Fruit fly (Drosophila melanogaster) whole organism, embryonic: Measurements from ENCODE around the gene CG9029.

Experiments
- Aef1 ChIP-seq: fragments of 200-800 bp; sonication (Bioruptor generic); IDR thresholded peaks from 3 replicates; pipeline ENCODE4 v1.3.6; 2022; ENCODE audit warnings: missing biosample characterization, missing genetic modification characterization
- Awh ChIP-seq: fragments of 200-800 bp; sonication (Bioruptor generic); IDR thresholded peaks from 2 replicates; pipeline ENCODE4, ENCODE4 v1.3.6; 2022; ENCODE audit warnings: missing biosample characterization, missing genetic modification characterization
- Bdp1 ChIP-seq: fragments of 200-800 bp; sonication (Bioruptor generic); optimal IDR thresholded peaks from 3 replicates; lab custom pipeline; 2016; ENCODE audit warnings: missing biosample characterization, missing genetic modification characterization
- CG12236 ChIP-seq: fragments of 200-800 bp; sonication (Bioruptor generic); optimal IDR thresholded peaks from 2 replicates; lab custom pipeline; 2016; ENCODE audit warnings: missing biosample characterization, missing genetic modification characterization
- CG13775 ChIP-seq: fragments of 200-800 bp; sonication (Bioruptor generic); optimal IDR thresholded peaks from 3 replicates; lab custom pipeline; 2017; ENCODE audit warnings: missing biosample characterization, mild to moderate bottlenecking, missing genetic modification characterization
- CG13894 ChIP-seq: fragments of 200-800 bp; sonication (Bioruptor generic); optimal IDR thresholded peaks from 3 replicates; lab custom pipeline; 2018; ENCODE audit warnings: missing biosample characterization, mild to moderate bottlenecking, missing genetic modification characterization, moderate library complexity
- CG14965 ChIP-seq: fragments of 200-800 bp; sonication (Bioruptor generic); optimal IDR thresholded peaks from 2 replicates; lab custom pipeline; 2016; ENCODE audit warnings: missing biosample characterization, missing genetic modification characterization, borderline replicate concordance
- CG15601 ChIP-seq: fragments of 200-800 bp; sonication (Bioruptor generic); optimal IDR thresholded peaks from 3 replicates; lab custom pipeline; 2019; ENCODE audit warnings: missing biosample characterization, mild to moderate bottlenecking, missing genetic modification characterization, moderate library complexity
- CG1603 ChIP-seq: fragments of 200-800 bp; sonication (Bioruptor generic); optimal IDR thresholded peaks from 2 replicates; lab custom pipeline; 2019; ENCODE audit warnings: missing biosample characterization, mild to moderate bottlenecking, missing genetic modification characterization, moderate library complexity
- CG17802 ChIP-seq: fragments of 200-800 bp; sonication (Bioruptor generic); optimal IDR thresholded peaks from 2 replicates; lab custom pipeline; 2018; ENCODE audit warnings: missing biosample characterization, mild to moderate bottlenecking, missing genetic modification characterization, moderate library complexity
- CG31388 ChIP-seq: fragments of 200-800 bp; sonication (Bioruptor generic); optimal IDR thresholded peaks from 2 replicates; lab custom pipeline; 2016; ENCODE audit warnings: missing biosample characterization, missing genetic modification characterization
- CG4328 ChIP-seq: fragments of 200-800 bp; sonication (Bioruptor generic); optimal IDR thresholded peaks from 3 replicates; lab custom pipeline; 2017; ENCODE audit warnings: missing biosample characterization, missing genetic modification reagents, missing genetic modification characterization
- CG6683 ChIP-seq: fragments of 200-800 bp; sonication (Bioruptor generic); optimal IDR thresholded peaks from 2 replicates; lab custom pipeline; 2017; ENCODE audit warnings: missing biosample characterization, mild to moderate bottlenecking, missing genetic modification characterization, missing genetic modification reagents
- CG9215 ChIP-seq: fragments of 200-800 bp; sonication (Bioruptor generic); IDR thresholded peaks from 2 replicates; pipeline ENCODE4 v1.3.6; 2022; ENCODE audit warnings: missing biosample characterization, missing genetic modification characterization
- Eip74EF ChIP-seq, 2 experiments: fragments of 200-800 bp in 1 of 2; fragments of >200 bp in 1 of 2; sonication (Bioruptor generic) in 1 of 2; optimal IDR thresholded peaks; 2 replicates each; lab custom pipeline; 2017 to 2019; ENCODE audit warnings: missing biosample characterization in 2 of 2, missing genetic modification characterization in 2 of 2, mild to moderate bottlenecking in 1 of 2, moderate library complexity in 1 of 2
- Fer2 ChIP-seq: fragments of 200-800 bp; sonication (Bioruptor generic); optimal IDR thresholded peaks from 2 replicates; lab custom pipeline; 2018; ENCODE audit warnings: missing biosample characterization, mild to moderate bottlenecking, missing genetic modification characterization, moderate library complexity
- HLHmδ ChIP-seq: fragments of 200-800 bp; sonication (Bioruptor generic); optimal IDR thresholded peaks from 2 replicates; lab custom pipeline; 2018; ENCODE audit warnings: missing biosample characterization, mild to moderate bottlenecking, missing genetic modification characterization, moderate library complexity
- Hand ChIP-seq: fragments of 200-800 bp; sonication (Bioruptor generic); optimal IDR thresholded peaks from 2 replicates; lab custom pipeline; 2017; ENCODE audit warnings: mild to moderate bottlenecking, missing biosample characterization, missing genetic modification reagents, missing genetic modification characterization
- Jarid2 ChIP-seq: fragments of 200-800 bp; sonication (Bioruptor generic); optimal IDR thresholded peaks from 3 replicates; lab custom pipeline; 2017; ENCODE audit warnings: mild to moderate bottlenecking, missing biosample characterization, missing genetic modification reagents, missing genetic modification characterization
- Meics ChIP-seq: fragments of 200-800 bp; sonication (Bioruptor generic); optimal IDR thresholded peaks from 2 replicates; lab custom pipeline; 2017; ENCODE audit warnings: missing biosample characterization, mild to moderate bottlenecking, missing genetic modification characterization
- NK7.1 ChIP-seq: fragments of 200-800 bp; sonication (Bioruptor generic); optimal IDR thresholded peaks from 3 replicates; lab custom pipeline; 2016; ENCODE audit warnings: missing biosample characterization, missing genetic modification characterization
- Nf-YA ChIP-seq: fragments of 200-800 bp; sonication (Bioruptor generic); IDR thresholded peaks from 2 replicates; pipeline ENCODE4 v1.3.6; 2022; ENCODE audit warnings: missing biosample characterization, missing genetic modification characterization
- Nf-YC ChIP-seq: fragments of 200-800 bp; optimal IDR thresholded peaks from 3 replicates; lab custom pipeline; 2019; ENCODE audit warnings: missing biosample characterization, mild to moderate bottlenecking, missing genetic modification characterization, moderate library complexity
- Pdp1 ChIP-seq, 2 experiments: fragments of 200-800 bp; sonication (Bioruptor generic); optimal IDR thresholded peaks; 3 replicates each; lab custom pipeline; 2016; ENCODE audit warnings: missing biosample characterization in 2 of 2, missing genetic modification characterization in 2 of 2, mild to moderate bottlenecking in 1 of 2, moderate library complexity in 1 of 2
- Side ChIP-seq: fragments of 200-800 bp; sonication (Bioruptor generic); optimal IDR thresholded peaks from 2 replicates; lab custom pipeline; 2016; ENCODE audit warnings: missing biosample characterization, missing genetic modification characterization
- YL-1 ChIP-seq: fragments of 200-800 bp; sonication (Bioruptor generic); optimal IDR thresholded peaks from 3 replicates; lab custom pipeline; 2017; ENCODE audit warnings: missing biosample characterization, mild to moderate bottlenecking, missing genetic modification characterization
- abd-A ChIP-seq: fragments of 200-800 bp; sonication (Bioruptor generic); optimal IDR thresholded peaks from 3 replicates; lab custom pipeline; 2019; ENCODE audit warnings: missing biosample characterization, mild to moderate bottlenecking, missing genetic modification characterization, moderate library complexity
- cato ChIP-seq: fragments of 200-800 bp; sonication (Bioruptor generic); optimal IDR thresholded peaks from 2 replicates; lab custom pipeline; 2016; ENCODE audit warnings: missing biosample characterization, missing genetic modification characterization, borderline replicate concordance
- danr ChIP-seq: fragments of 200-800 bp; sonication (Bioruptor generic); IDR thresholded peaks from 2 replicates; pipeline ENCODE4 v1.3.6; 2022; ENCODE audit warnings: missing biosample characterization, missing genetic modification characterization
- ems ChIP-seq: fragments of 200-800 bp; sonication (Bioruptor generic); optimal IDR thresholded peaks from 3 replicates; lab custom pipeline; 2016; ENCODE audit warnings: missing biosample characterization, missing genetic modification characterization
- ftz-f1 ChIP-seq: fragments of 200-800 bp; sonication (Bioruptor generic); optimal IDR thresholded peaks from 2 replicates; lab custom pipeline; 2016; ENCODE audit warnings: missing biosample characterization, missing genetic modification characterization
- gt ChIP-seq: fragments of 200-800 bp; sonication (Bioruptor generic); IDR thresholded peaks from 2 replicates; pipeline ENCODE4 v1.3.6; 2022; ENCODE audit warnings: missing biosample characterization, missing genetic modification characterization
- h ChIP-seq: fragments of >200 bp; optimal IDR thresholded peaks from 2 replicates; lab custom pipeline; 2017
- insv ChIP-seq, 2 experiments: fragments of 200-800 bp; sonication (Bioruptor generic); optimal IDR thresholded peaks; 3 replicates each; lab custom pipeline; 2016 to 2018; ENCODE audit warnings: missing biosample characterization in 2 of 2, missing genetic modification characterization in 2 of 2
- mirr ChIP-seq: fragments of 200-800 bp; sonication (Bioruptor generic); optimal IDR thresholded peaks from 3 replicates; lab custom pipeline; 2018; ENCODE audit warnings: missing biosample characterization, mild to moderate bottlenecking, missing genetic modification characterization
- nmo ChIP-seq: fragments of 200-800 bp; sonication (Bioruptor generic); optimal IDR thresholded peaks from 2 replicates; lab custom pipeline; 2018; ENCODE audit warnings: missing biosample characterization, mild to moderate bottlenecking, missing genetic modification characterization, moderate library complexity
- odd ChIP-seq: fragments of 200-800 bp; sonication (Bioruptor generic); optimal IDR thresholded peaks from 2 replicates; lab custom pipeline; 2017; ENCODE audit warnings: missing biosample characterization, mild to moderate bottlenecking, missing genetic modification characterization
- org-1 ChIP-seq: fragments of 200-800 bp; sonication (Bioruptor generic); optimal IDR thresholded peaks from 2 replicates; lab custom pipeline; 2017; ENCODE audit warnings: missing biosample characterization, missing genetic modification characterization
- sd ChIP-seq: fragments of 200-800 bp; sonication (Bioruptor generic); optimal IDR thresholded peaks from 3 replicates; lab custom pipeline; 2018; ENCODE audit warnings: missing biosample characterization, mild to moderate bottlenecking, missing genetic modification characterization, moderate library complexity
- sisA ChIP-seq: fragments of 200-800 bp; sonication (Bioruptor generic); IDR thresholded peaks from 2 replicates; pipeline ENCODE4 v1.3.6; 2022; ENCODE audit warnings: missing biosample characterization, missing genetic modification characterization
- sr ChIP-seq: fragments of 200-800 bp; sonication (Bioruptor generic); IDR thresholded peaks from 3 replicates; pipeline ENCODE4 v1.3.6; 2022; ENCODE audit warnings: missing biosample characterization, missing genetic modification characterization
- toy ChIP-seq: fragments of 200-800 bp; sonication (Bioruptor generic); IDR thresholded peaks from 2 replicates; pipeline ENCODE4 v1.3.6; 2022; ENCODE audit warnings: missing biosample characterization, missing genetic modification characterization
- ttk ChIP-seq: fragments of 200-800 bp; sonication (Bioruptor generic); IDR thresholded peaks from 2 replicates; pipeline ENCODE4 v2.1.2; 2022; ENCODE audit warnings: missing biosample characterization, missing genetic modification characterization
- tx ChIP-seq: fragments of 200-800 bp; sonication (Bioruptor generic); optimal IDR thresholded peaks from 2 replicates; lab custom pipeline; 2016; ENCODE audit warnings: missing biosample characterization, missing genetic modification characterization
- zen2 ChIP-seq: fragments of 200-800 bp; sonication (Bioruptor generic); IDR thresholded peaks from 3 replicates; pipeline ENCODE4 v1.3.6; 2022; ENCODE audit warnings: missing biosample characterization, missing genetic modification characterization; ENCODE audit not compliant: partially characterized antibody

Gene CG9029

DNA sequence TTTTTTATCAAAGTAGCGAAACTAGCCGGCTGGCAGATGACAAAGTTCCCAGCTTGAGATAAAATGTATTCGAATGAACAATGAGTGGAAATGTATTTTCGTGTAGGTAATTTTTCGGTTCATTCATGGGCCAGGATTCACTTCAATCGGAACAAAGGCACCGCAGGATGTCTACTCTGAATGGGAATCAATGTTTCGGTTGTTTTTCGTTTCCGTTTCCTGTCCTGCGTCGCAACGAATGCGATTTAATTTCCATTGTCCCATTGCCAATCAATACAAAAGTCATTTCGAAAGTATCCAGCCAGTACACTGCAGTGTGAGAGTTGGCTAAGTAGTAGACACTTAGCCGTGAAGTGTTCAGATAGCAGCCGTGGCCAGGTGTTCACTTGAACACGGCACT is 4.8 kb downstream of the CG9029 start (continued):
- TF ChIP-seq insv (GFP tag; optimal IDR thresholded peaks at IDR 0.05; lab: Kevin White, UChicago), result no peak
- TF ChIP-seq, all 482 proteins: peak for 3

- no peak for TF ChIP-seq toy (GFP tag; lab: Robert Waterston, UW)
- TF ChIP-seq Hand (GFP tag; lab: Kevin White, UChicago), result no peak
- no peak for TF ChIP-seq org-1 (GFP tag; lab: Kevin White, UChicago)
- TF ChIP-seq Nf-YA (GFP tag; lab: Robert Waterston, UW), result no peak
- no peak for TF ChIP-seq zen2 (GFP tag; lab: Robert Waterston, UW)
- TF ChIP-seq mirr (GFP tag; lab: Kevin White, UChicago), result no peak
- TF ChIP-seq CG6683, result no peak
- TF ChIP-seq h (lab: Kevin White, UChicago), result no peak
- TF ChIP-seq CG13775 (GFP tag; lab: Kevin White, UChicago), result no peak
These were observed 7.0 kb downstream of the CG9029 start, which contains the start of gene Acp26Ab for dm6 chr2L:5892762-5893161. Gene Acp26Ab (minus strand): TSS chr2L:5892862.

- TF ChIP-seq CG13775 (GFP tag; lab: Kevin White, UChicago) (no peak), Pdp1 (GFP tag; optimal IDR thresholded peaks at IDR 0.05; lab: Kevin White, UChicago) (peak in 1 of 2 experiments; percentile 29)
These were observed 8.0 kb downstream of the CG9029 start, which contains the start of gene Acp26Aa for dm6 chr2L:5893796-5894195. Gene Acp26Aa (minus strand): TSS chr2L:5893896.

- TF ChIP-seq tx (GFP tag; lab: Kevin White, UChicago) (no peak), sisA (GFP tag; lab: Robert Waterston, UW) (no peak), Eip74EF (GFP tag; optimal IDR thresholded peaks at IDR 0.05; lab: Kevin White, UChicago) (no peak), Meics (GFP tag; lab: Kevin White, UChicago) (no peak), nmo (no peak), sr (GFP tag; lab: Robert Waterston, UW) (peak; percentile 95), NK7.1 (GFP tag; lab: Kevin White, UChicago) (no peak), Nf-YC (tag; lab: Kevin White, UChicago) (no peak), CG31388 (GFP tag; lab: Kevin White, UChicago) (no peak), CG13894 (tag; lab: Kevin White, UChicago) (peak; percentile 13), CG4328 (no peak), Side (GFP tag; lab: Kevin White, UChicago) (no peak), sd (peak; percentile 31), ftz-f1 (no peak), Bdp1 (no peak), CG1603 (tag; lab: Kevin White, UChicago) (no peak), odd (no peak), CG14965 (GFP tag; lab: Kevin White, UChicago) (no peak), danr (GFP tag; lab: Robert Waterston, UW) (no peak), CG12236 (GFP tag; lab: Kevin White, UChicago) (no peak), mirr (GFP tag; lab: Kevin White, UChicago) (no peak), ems (GFP tag; lab: Kevin White, UChicago) (no peak), CG15601 (peak; percentile 87), Aef1 (GFP tag; lab: Robert Waterston, UW) (no peak), ttk (GFP tag; lab: Robert Waterston, UW) (no peak), zen2 (GFP tag; lab: Robert Waterston, UW) (no peak), Jarid2 (GFP tag; lab: Kevin White, UChicago) (no peak), CG17802 (no peak), CG9215 (GFP tag; lab: Robert Waterston, UW) (no peak), HLHmδ (GFP tag; lab: Kevin White, UChicago) (no peak), YL-1 (GFP tag; lab: Kevin White, UChicago) (no peak), gt (GFP tag; lab: Robert Waterston, UW) (no peak), cato (GFP tag; lab: Kevin White, UChicago) (no peak), Awh (GFP tag; lab: Robert Waterston, UW) (0 out of 2 replicates have a peak, but pooled peaks have one; percentile 39), Fer2 (tag; lab: Kevin White, UChicago) (no peak), abd-A (peak; percentile 47)
These were observed 8.7 kb downstream of the CG9029 start for dm6 chr2L:5894533-5894932.
